Fruit fly (Drosophila melanogaster): ENCODE results near the gene Grl36a.

The Grl36a gene

dm6 chr2L:17228119-17228518, 46.4 kb downstream of the Grl36a start:
- TF ChIP-seq Hr96 (GFP tag; optimal IDR thresholded peaks at IDR 0.05) (no peak), Clk (GFP tag; optimal IDR thresholded peaks at IDR 0.05) (no peak), Crg-1 (GFP tag; optimal IDR thresholded peaks at IDR 0.05) (no peak), CG5204 (GFP tag; optimal IDR thresholded peaks at IDR 0.05) (no peak), tj (GFP tag; optimal IDR thresholded peaks at IDR 0.05) (no peak), bab1 (GFP tag; optimal IDR thresholded peaks at IDR 0.05) (no peak)

- TF ChIP-seq ovo (GFP tag; optimal IDR thresholded peaks at IDR 0.05) (no peak), bab1 (GFP tag; optimal IDR thresholded peaks at IDR 0.05) (no peak), CG1620 (GFP tag; optimal IDR thresholded peaks at IDR 0.05) (no peak), tj (GFP tag; optimal IDR thresholded peaks at IDR 0.05) (no peak), kay (GFP tag; ENCODE audit: borderline replicate concordance) (no peak), toe (GFP tag; optimal IDR thresholded peaks at IDR 0.05) (no peak), cic (GFP tag; optimal IDR thresholded peaks at IDR 0.05) (no peak), cnc (optimal IDR thresholded peaks at IDR 0.05) (no peak)
Observed at dm6 chr2L:17229394-17229793, 47.7 kb downstream of the Grl36a start.

Data from whole organism, adult.